Worm (Caenorhabditis elegans): ENCODE results near the gene flp-18.

The flp-18 gene

DNA sequence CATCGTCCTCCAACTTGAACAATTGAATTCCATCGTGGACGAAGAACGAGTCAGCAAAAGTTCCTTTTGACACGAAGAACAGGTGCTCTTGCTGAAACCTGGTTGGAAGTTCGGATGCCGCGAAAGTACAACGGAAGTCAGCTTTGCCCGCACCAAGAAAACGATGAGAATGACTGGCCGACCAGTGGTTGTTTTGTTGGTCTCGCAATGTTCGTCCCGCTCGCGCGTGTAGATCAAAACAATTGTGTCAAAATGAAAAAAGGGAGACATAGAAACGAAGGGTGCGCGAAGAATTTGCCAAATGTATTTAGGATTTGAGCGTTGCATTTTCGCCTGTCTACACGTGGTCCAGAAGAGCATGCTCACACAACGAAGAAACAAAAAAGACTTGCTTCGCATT is 10.7 kb upstream of the flp-18 start, which contains the start of gene M02F4.1:
TSS of gene M02F4.1 (minus strand) at position 101 of the 400 bp plus-strand sequence.
- no peak for TF ChIP-seq arid-1 (GFP tag; conservative IDR thresholded peaks at IDR 0.05)
- no peak for TF ChIP-seq nhr-25 (tag; optimal IDR thresholded peaks at IDR 0.05; ENCODE audit: borderline replicate concordance, insufficient read depth)
- no peak for TF ChIP-seq lim-7 (GFP tag; IDR thresholded peaks at IDR 0.05)
- no peak for TF ChIP-seq lin-13 (GFP tag; optimal IDR thresholded peaks at IDR 0.05)
- TF ChIP-seq F37D6.2 (tag; optimal IDR thresholded peaks at IDR 0.05) = no peak
- TF ChIP-seq sdz-12 (GFP tag; optimal IDR thresholded peaks at IDR 0.05) = no peak
- TF ChIP-seq F44E2.7 (GFP tag; IDR thresholded peaks at IDR 0.05) = no peak
- no peak for TF ChIP-seq zfp-2 (tag; optimal IDR thresholded peaks at IDR 0.05)
- TF ChIP-seq tag-97 (GFP tag; IDR thresholded peaks at IDR 0.05) = no peak
- TF ChIP-seq fos-1 (tag; optimal IDR thresholded peaks at IDR 0.05) = no peak
- TF ChIP-seq mes-2 (tag; optimal IDR thresholded peaks at IDR 0.05; ENCODE audit: poor library complexity, severe bottlenecking) = no peak
- TF ChIP-seq lin-15B (tag; optimal IDR thresholded peaks at IDR 0.05) = no peak
- TF ChIP-seq ama-1 (optimal IDR thresholded peaks at IDR 0.05) = no peak
- no peak for TF ChIP-seq dve-1 (tag; optimal IDR thresholded peaks at IDR 0.05; ENCODE audit: insufficient read depth)
- no peak for TF ChIP-seq pqm-1 (tag; optimal IDR thresholded peaks at IDR 0.05)
- no peak for TF ChIP-seq nhr-6 (tag; optimal IDR thresholded peaks at IDR 0.05)
- no peak for TF ChIP-seq ZK546.5 (tag; optimal IDR thresholded peaks at IDR 0.05)
- TF ChIP-seq vab-7 (GFP tag; IDR thresholded peaks at IDR 0.05) = no peak
- no peak for TF ChIP-seq nhr-10 (tag; optimal IDR thresholded peaks at IDR 0.05)
- TF ChIP-seq nhr-28 (tag; optimal IDR thresholded peaks at IDR 0.05) = no peak

- no peak for TF ChIP-seq F49E8.2 (tag; optimal IDR thresholded peaks at IDR 0.05; ENCODE audit: borderline replicate concordance)
- TF ChIP-seq ZK546.5 (tag; optimal IDR thresholded peaks at IDR 0.05) = no peak
- TF ChIP-seq lsy-2 (tag; optimal IDR thresholded peaks at IDR 0.05) = peak in 1 of 2 experiments; percentile 20
- no peak for TF ChIP-seq nhr-237 (tag; optimal IDR thresholded peaks at IDR 0.05)
- TF ChIP-seq lin-15B (tag; optimal IDR thresholded peaks at IDR 0.05) = no peak
- no peak for TF ChIP-seq daf-8 (GFP tag; IDR thresholded peaks at IDR 0.05)
- TF ChIP-seq unc-62 (GFP tag; optimal IDR thresholded peaks at IDR 0.05 in 1 of 2) = peak in 1 of 2 experiments; percentile 54
- no peak for TF ChIP-seq unc-62 (tag; optimal IDR thresholded peaks at IDR 0.05)
- no peak for TF ChIP-seq gei-8 (GFP tag; optimal IDR thresholded peaks at IDR 0.05)
- TF ChIP-seq daf-12 (tag; optimal IDR thresholded peaks at IDR 0.05) = no peak
- TF ChIP-seq nhr-11 (tag; optimal IDR thresholded peaks at IDR 0.05) = peak; percentile 13
- peak; percentile 22 for TF ChIP-seq nhr-28 (tag; optimal IDR thresholded peaks at IDR 0.05)
- TF ChIP-seq ceh-20 (GFP tag; IDR thresholded peaks at IDR 0.05) = 0 out of 2 replicates have a peak, but pooled peaks have one; percentile 30
Observed at ce11 chrX:3025145-3025544, 6.8 kb upstream of the flp-18 start.

ce11 chrX:3024637-3025113 is 6.3 kb upstream of the flp-18 start, which contains the start of gene aqp-7:
Gene aqp-7, plus strand, starts transcription at chrX:3025063.
- TF ChIP-seq mep-1 (tag; optimal IDR thresholded peaks at IDR 0.05) (peak; percentile 3), daf-12 (tag; optimal IDR thresholded peaks at IDR 0.05) (no peak), aha-1 (tag) (peak; percentile 30), hif-1 (tag; optimal IDR thresholded peaks at IDR 0.05) (peak in 1 of 2 experiments; percentile 30), tag-97 (GFP tag; IDR thresholded peaks at IDR 0.05) (no peak), ceh-62 (tag; optimal IDR thresholded peaks at IDR 0.05) (no peak), unc-130 (GFP tag; optimal IDR thresholded peaks at IDR 0.05) (no peak)

- TF ChIP-seq hmg-1.1 (GFP tag; IDR thresholded peaks at IDR 0.05) (0 out of 2 replicates have a peak, but pooled peaks have one; percentile 21), aha-1 (tag) (peak; percentile 48), ztf-7 (tag; optimal IDR thresholded peaks at IDR 0.05) (no peak), unc-62 (GFP tag; optimal IDR thresholded peaks at IDR 0.05 in 1 of 2) (peak in 1 of 2 experiments; percentile 68), unc-62 (tag; optimal IDR thresholded peaks at IDR 0.05) (no peak), hlh-11 (tag; optimal IDR thresholded peaks at IDR 0.05) (peak; percentile 53), lsy-2 (tag; optimal IDR thresholded peaks at IDR 0.05) (peak in 1 of 2 experiments; percentile 27), mxl-3 (GFP tag; optimal IDR thresholded peaks at IDR 0.05) (peak; percentile 26), nhr-48 (tag; optimal IDR thresholded peaks at IDR 0.05) (no peak), mep-1 (tag; optimal IDR thresholded peaks at IDR 0.05) (peak; percentile 4), mes-2 (tag; optimal IDR thresholded peaks at IDR 0.05; ENCODE audit: poor library complexity, severe bottlenecking) (no peak), hif-1 (tag; optimal IDR thresholded peaks at IDR 0.05) (peak in 1 of 2 experiments; percentile 50)
Observed at ce11 chrX:3023552-3024183, 5.3 kb upstream of the flp-18 start.

Data from whole organism, L4 larva.